Worm (Caenorhabditis elegans): ENCODE measurements around the gene ZK1058.3.

DNA sequence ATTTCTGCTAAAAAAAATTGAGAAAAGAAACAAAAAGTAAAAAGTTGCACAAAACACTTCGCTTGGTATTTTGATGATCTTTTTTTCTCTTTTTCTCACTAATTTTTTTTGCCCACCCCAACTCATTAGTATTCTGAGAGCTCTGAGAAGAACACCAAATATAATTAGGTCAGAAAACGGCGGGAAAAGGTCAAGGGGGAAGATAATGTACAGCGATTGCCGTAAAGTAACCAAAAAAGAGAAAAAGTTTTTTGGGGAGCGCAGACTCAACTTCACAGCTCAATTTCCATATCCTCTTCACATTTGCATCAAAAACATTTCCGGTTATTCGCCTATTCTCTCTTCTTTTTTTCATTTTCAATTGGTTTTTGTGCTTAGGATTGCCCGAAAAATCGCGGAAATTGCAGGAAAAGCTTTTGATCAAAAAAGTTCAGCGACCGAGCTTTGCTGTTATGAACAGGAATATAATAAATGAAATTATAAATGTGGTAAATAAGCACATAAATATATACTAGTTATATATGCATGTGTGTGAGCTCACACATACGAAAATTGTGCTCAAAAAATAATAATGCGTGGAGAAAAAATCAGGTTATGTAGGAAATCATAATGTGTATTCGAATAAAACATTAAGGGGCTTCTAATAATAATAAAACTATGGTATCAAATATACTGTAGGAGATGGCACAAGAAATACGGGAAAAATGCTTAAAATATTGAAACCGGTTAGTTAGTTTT, 15.9 kb upstream of the ZK1058.3 start:
- no peak for TF ChIP-seq tbx-11 (GFP tag; IDR thresholded peaks at IDR 0.05)
- TF ChIP-seq aly-1 (tag; optimal IDR thresholded peaks at IDR 0.05): no peak
- no peak for TF ChIP-seq pes-1 (GFP tag; IDR thresholded peaks at IDR 0.05)
- no peak for TF ChIP-seq ama-1 (optimal IDR thresholded peaks at IDR 0.05)
- TF ChIP-seq scrt-1 (GFP tag; IDR thresholded peaks at IDR 0.05): no peak
- no peak for TF ChIP-seq tra-4 (tag; optimal IDR thresholded peaks at IDR 0.05)
- no peak for TF ChIP-seq flt-1 (GFP tag; IDR thresholded peaks at IDR 0.05)
- no peak for TF ChIP-seq sea-1 (GFP tag; conservative IDR thresholded peaks at IDR 0.05)
- no peak for TF ChIP-seq tbx-37 (GFP tag; conservative IDR thresholded peaks at IDR 0.05)
- no peak for TF ChIP-seq B0310.2 (tag; optimal IDR thresholded peaks at IDR 0.05)
- TF ChIP-seq hmbx-1 (tag; optimal IDR thresholded peaks at IDR 0.05): no peak
- TF ChIP-seq F13C5.2 (tag; optimal IDR thresholded peaks at IDR 0.05): no peak
- TF ChIP-seq ceh-36 (tag; optimal IDR thresholded peaks at IDR 0.05): no peak
